Fruit fly (Drosophila melanogaster) whole organism, embryonic: ENCODE measurements around the gene Oseg2.

Experiments
- Asciz ChIP-seq: fragments of 200-800 bp; sonication (Bioruptor generic); optimal IDR thresholded peaks from 2 replicates; lab custom pipeline; 2017; ENCODE audit warnings: missing biosample characterization, mild to moderate bottlenecking, missing genetic modification characterization, missing genetic modification reagents
- Atf3 ChIP-seq: fragments of 200-800 bp; sonication (Bioruptor generic); optimal IDR thresholded peaks from 3 replicates; lab custom pipeline; 2016; ENCODE audit warnings: missing biosample characterization, missing genetic modification characterization
- Atf6 ChIP-seq: fragments of 200-800 bp; sonication (Bioruptor generic); IDR thresholded peaks from 2 replicates; pipeline ENCODE4 v1.3.6; 2022; ENCODE audit warnings: missing biosample characterization, missing genetic modification characterization
- BEAF-32 ChIP-seq: fragments of 200-800 bp; sonication (Bioruptor generic); optimal IDR thresholded peaks from 3 replicates; lab custom pipeline; 2017; ENCODE audit warnings: missing biosample characterization, missing genetic modification characterization, mild to moderate bottlenecking, moderate library complexity, missing genetic modification reagents
- BtbVII ChIP-seq: fragments of 200-800 bp; sonication (Bioruptor generic); optimal IDR thresholded peaks from 3 replicates; lab custom pipeline; 2017; ENCODE audit warnings: missing biosample characterization, mild to moderate bottlenecking, missing genetic modification characterization
- CG1024 ChIP-seq: fragments of 200-800 bp; sonication (Bioruptor generic); IDR thresholded peaks from 2 replicates; pipeline ENCODE4 v1.3.6; 2022; ENCODE audit warnings: missing biosample characterization, missing genetic modification characterization
- CG10274 ChIP-seq: fragments of 200-800 bp; sonication (Bioruptor generic); optimal IDR thresholded peaks from 3 replicates; lab custom pipeline; 2017; ENCODE audit warnings: missing biosample characterization, mild to moderate bottlenecking, missing genetic modification characterization
- CG12769 ChIP-seq: fragments of 200-800 bp; sonication (Bioruptor generic); optimal IDR thresholded peaks from 2 replicates; lab custom pipeline; 2019; ENCODE audit warnings: missing biosample characterization, mild to moderate bottlenecking, missing genetic modification characterization, moderate library complexity
- CG13296 ChIP-seq: fragments of 200-800 bp; sonication (Bioruptor generic); optimal IDR thresholded peaks from 3 replicates; lab custom pipeline; 2018; ENCODE audit warnings: missing biosample characterization, mild to moderate bottlenecking, missing genetic modification characterization
- CG13894 ChIP-seq: fragments of 200-800 bp; sonication (Bioruptor generic); optimal IDR thresholded peaks from 3 replicates; lab custom pipeline; 2018; ENCODE audit warnings: missing biosample characterization, mild to moderate bottlenecking, missing genetic modification characterization, moderate library complexity
- CG14014 ChIP-seq: fragments of 200-800 bp; sonication (Bioruptor generic); IDR thresholded peaks from 2 replicates; pipeline ENCODE4 v1.3.6; 2022; ENCODE audit warnings: missing biosample characterization, missing genetic modification characterization
- CG14710 ChIP-seq: fragments of 200-800 bp; sonication (Bioruptor generic); optimal IDR thresholded peaks from 3 replicates; lab custom pipeline; 2019; ENCODE audit warnings: missing biosample characterization, mild to moderate bottlenecking, missing genetic modification characterization, moderate library complexity
- CG1529 ChIP-seq: fragments of 200-800 bp; sonication (Bioruptor generic); optimal IDR thresholded peaks from 3 replicates; lab custom pipeline; 2018; ENCODE audit warnings: missing biosample characterization, missing genetic modification characterization
- CG17568 ChIP-seq: fragments of 200-800 bp; sonication (Bioruptor generic); optimal IDR thresholded peaks from 2 replicates; lab custom pipeline; 2018; ENCODE audit warnings: missing biosample characterization, mild to moderate bottlenecking, missing genetic modification characterization, moderate library complexity
- CG31224 ChIP-seq: fragments of 200-800 bp; sonication (Bioruptor generic); IDR thresholded peaks from 2 replicates; pipeline ENCODE4 v1.3.6; 2022; ENCODE audit warnings: missing biosample characterization, missing genetic modification characterization
- CG4854 ChIP-seq: fragments of 200-800 bp; sonication (Bioruptor generic); optimal IDR thresholded peaks from 2 replicates; lab custom pipeline; 2016; ENCODE audit warnings: missing biosample characterization, missing genetic modification characterization, inconsistent platforms
- CG7928 ChIP-seq: fragments of 200-800 bp; sonication (Bioruptor generic); optimal IDR thresholded peaks from 2 replicates; lab custom pipeline; 2017; ENCODE audit warnings: missing biosample characterization, mild to moderate bottlenecking, missing genetic modification characterization
- CG8281 ChIP-seq: fragments of 200-800 bp; sonication (Bioruptor generic); optimal IDR thresholded peaks from 2 replicates; lab custom pipeline; 2018; ENCODE audit warnings: missing biosample characterization, mild to moderate bottlenecking, missing genetic modification characterization, moderate library complexity
- CG8290 ChIP-seq, 3 experiments: fragments of 200-800 bp; sonication (Bioruptor generic); optimal IDR thresholded peaks; 2 replicates each; lab custom pipeline; 2016 to 2019; ENCODE audit warnings: missing biosample characterization in 3 of 3, missing genetic modification characterization in 3 of 3, mild to moderate bottlenecking in 2 of 3, moderate library complexity in 1 of 3
- CG8765 ChIP-seq: fragments of 200-800 bp; sonication (Bioruptor generic); IDR thresholded peaks from 2 replicates; pipeline ENCODE4 v1.3.6; 2022; ENCODE audit warnings: missing biosample characterization, missing genetic modification characterization
- CG9437 ChIP-seq: fragments of 200-800 bp; sonication (Bioruptor generic); optimal IDR thresholded peaks from 2 replicates; lab custom pipeline; 2018; ENCODE audit warnings: missing biosample characterization, mild to moderate bottlenecking, missing genetic modification characterization
- CG9609 ChIP-seq: fragments of 200-800 bp; sonication (Bioruptor generic); optimal IDR thresholded peaks from 3 replicates; lab custom pipeline; 2016; ENCODE audit warnings: missing biosample characterization, missing genetic modification characterization
- Dbx ChIP-seq: fragments of 200-800 bp; sonication (Bioruptor generic); IDR thresholded peaks from 3 replicates; pipeline ENCODE4 v1.3.6; 2022; ENCODE audit warnings: missing biosample characterization, missing genetic modification characterization
- Dip3 ChIP-seq: fragments of 200-800 bp; sonication (Bioruptor generic); optimal IDR thresholded peaks from 3 replicates; lab custom pipeline; 2016; ENCODE audit warnings: missing biosample characterization, missing genetic modification characterization
- Doc3 ChIP-seq: fragments of 200-800 bp; sonication (Bioruptor generic); IDR thresholded peaks from 3 replicates; pipeline ENCODE4 v1.3.6; 2022; ENCODE audit warnings: missing biosample characterization, missing genetic modification characterization; ENCODE audit not compliant: partially characterized antibody
- Dref ChIP-seq: fragments of 200-800 bp; sonication (Bioruptor generic); IDR thresholded peaks from 2 replicates; pipeline ENCODE4 v1.3.6; 2022; ENCODE audit warnings: missing biosample characterization, missing genetic modification characterization
- Eip74EF ChIP-seq, 2 experiments: fragments of 200-800 bp in 1 of 2; fragments of >200 bp in 1 of 2; sonication (Bioruptor generic) in 1 of 2; optimal IDR thresholded peaks; 2 replicates each; lab custom pipeline; 2017 to 2019; ENCODE audit warnings: missing biosample characterization in 2 of 2, missing genetic modification characterization in 2 of 2, mild to moderate bottlenecking in 1 of 2, moderate library complexity in 1 of 2
- Hmr ChIP-seq: fragments of 200-800 bp; sonication (Bioruptor generic); optimal IDR thresholded peaks from 3 replicates; lab custom pipeline; 2017; ENCODE audit warnings: mild to moderate bottlenecking, missing biosample characterization, missing genetic modification reagents, missing genetic modification characterization
- Hr78 ChIP-seq, 2 experiments: fragments of 200-800 bp in 1 of 2; fragments of >200 bp in 1 of 2; sonication (Bioruptor generic) in 1 of 2; optimal IDR thresholded peaks; 2 replicates each; lab custom pipeline; 2017 to 2019; ENCODE audit warnings: missing biosample characterization in 2 of 2, missing genetic modification characterization in 2 of 2, mild to moderate bottlenecking in 1 of 2, moderate library complexity in 1 of 2
- MBD-R2 ChIP-seq: fragments of 200-800 bp; sonication (Bioruptor generic); IDR thresholded peaks from 2 replicates; pipeline ENCODE4 v1.3.6; 2022; ENCODE audit warnings: missing biosample characterization, missing genetic modification characterization
- Mrtf ChIP-seq: fragments of 200-800 bp; sonication (Bioruptor generic); IDR thresholded peaks from 3 replicates; pipeline ENCODE4 v1.3.6; 2022; ENCODE audit warnings: missing biosample characterization, missing genetic modification characterization
- PHDP ChIP-seq: fragments of 200-800 bp; sonication (Bioruptor generic); optimal IDR thresholded peaks from 3 replicates; lab custom pipeline; 2018; ENCODE audit warnings: missing biosample characterization, mild to moderate bottlenecking, missing genetic modification characterization, moderate library complexity
- Ravus ChIP-seq: fragments of 200-800 bp; sonication (Bioruptor generic); IDR thresholded peaks from 2 replicates; pipeline ENCODE4 v1.3.6; 2022; ENCODE audit warnings: missing biosample characterization, missing genetic modification characterization
- Rfx ChIP-seq: fragments of 200-800 bp; sonication (Bioruptor generic); IDR thresholded peaks from 2 replicates; pipeline ENCODE4 v1.3.6; 2022; ENCODE audit warnings: missing biosample characterization, missing genetic modification characterization
- abd-A ChIP-seq: fragments of 200-800 bp; sonication (Bioruptor generic); optimal IDR thresholded peaks from 3 replicates; lab custom pipeline; 2019; ENCODE audit warnings: missing biosample characterization, mild to moderate bottlenecking, missing genetic modification characterization, moderate library complexity
- ash1 ChIP-seq: fragments of 200-800 bp; sonication (Bioruptor generic); optimal IDR thresholded peaks from 2 replicates; lab custom pipeline; 2018; ENCODE audit warnings: missing biosample characterization, mild to moderate bottlenecking, missing genetic modification characterization
- croc ChIP-seq: fragments of 200-800 bp; sonication (Bioruptor generic); conservative IDR thresholded peaks from 3 replicates; pipeline ENCODE4 v1.3.6; 2022; ENCODE audit warnings: missing biosample characterization, missing genetic modification characterization
- dmrt11E ChIP-seq: fragments of 200-800 bp; sonication (Bioruptor generic); optimal IDR thresholded peaks from 3 replicates; lab custom pipeline; 2018; ENCODE audit warnings: missing biosample characterization, mild to moderate bottlenecking, missing genetic modification characterization, moderate library complexity
- h ChIP-seq: fragments of >200 bp; optimal IDR thresholded peaks from 2 replicates; lab custom pipeline; 2017
- her ChIP-seq: fragments of 200-800 bp; sonication (Bioruptor generic); optimal IDR thresholded peaks from 2 replicates; lab custom pipeline; 2016; ENCODE audit warnings: missing biosample characterization, missing genetic modification characterization
- jigr1 ChIP-seq: fragments of 200-800 bp; sonication (Bioruptor generic); IDR thresholded peaks from 3 replicates; pipeline ENCODE4 v1.3.6; 2022; ENCODE audit warnings: missing biosample characterization, missing genetic modification characterization
- mirr ChIP-seq: fragments of 200-800 bp; sonication (Bioruptor generic); optimal IDR thresholded peaks from 3 replicates; lab custom pipeline; 2018; ENCODE audit warnings: missing biosample characterization, mild to moderate bottlenecking, missing genetic modification characterization
- row ChIP-seq: fragments of 200-800 bp; sonication (Bioruptor generic); IDR thresholded peaks from 3 replicates; pipeline ENCODE4 v1.3.6; 2022; ENCODE audit warnings: missing biosample characterization, missing genetic modification characterization
- slbo ChIP-seq: fragments of 200-800 bp; sonication (Bioruptor generic); IDR thresholded peaks from 2 replicates; pipeline ENCODE4 v1.3.6; 2022; ENCODE audit warnings: missing biosample characterization, missing genetic modification characterization
- slp2 ChIP-seq: fragments of 200-800 bp; sonication (Bioruptor generic); optimal IDR thresholded peaks from 2 replicates; lab custom pipeline; 2016; ENCODE audit warnings: missing biosample characterization, missing genetic modification characterization
- sqz ChIP-seq: fragments of 200-800 bp; sonication (Bioruptor generic); optimal IDR thresholded peaks from 3 replicates; lab custom pipeline; 2018; ENCODE audit warnings: missing biosample characterization, mild to moderate bottlenecking, missing genetic modification characterization
- ttk ChIP-seq: fragments of 200-800 bp; sonication (Bioruptor generic); IDR thresholded peaks from 2 replicates; pipeline ENCODE4 v2.1.2; 2022; ENCODE audit warnings: missing biosample characterization, missing genetic modification characterization
- twi ChIP-seq: fragments of 200-800 bp; optimal IDR thresholded peaks from 2 replicates; lab custom pipeline; 2019; ENCODE audit warnings: missing biosample characterization, mild to moderate bottlenecking, missing genetic modification characterization, moderate library complexity
- unpg ChIP-seq: fragments of 200-800 bp; sonication (Bioruptor generic); optimal IDR thresholded peaks from 3 replicates; lab custom pipeline; 2018; ENCODE audit warnings: missing biosample characterization, mild to moderate bottlenecking, missing genetic modification characterization, moderate library complexity
- yki ChIP-seq: fragments of >200 bp; optimal IDR thresholded peaks from 3 replicates; lab custom pipeline; 2018

The Oseg2 gene

dm6 chr3L:2257412-2257862 lies 28.0 kb downstream of the Oseg2 start, which contains the start of the genes CG1275 and Elp5 (continued):
- TF ChIP-seq CG4854 (GFP tag; lab: Kevin White, UChicago): peak; percentile 97
- TF ChIP-seq MBD-R2 (GFP tag; lab: Robert Waterston, UW): peak; percentile 100
- peak; percentile 79 for TF ChIP-seq CG10274
- peak; percentile 93 for TF ChIP-seq CG8281 (tag; lab: Kevin White, UChicago)
- TF ChIP-seq CG7928: peak; percentile 98
- TF ChIP-seq ttk: peak; percentile 99
- peak; percentile 92 for TF ChIP-seq BtbVII (GFP tag; lab: Kevin White, UChicago)
- TF ChIP-seq row (GFP tag; lab: Robert Waterston, UW): peak; percentile 99
- TF ChIP-seq CG14014 (GFP tag; lab: Robert Waterston, UW): peak; percentile 100
- peak; percentile 98 for TF ChIP-seq mirr (GFP tag; lab: Kevin White, UChicago)
- TF ChIP-seq CG9609 (GFP tag; lab: Kevin White, UChicago): peak; percentile 96
- TF ChIP-seq Atf3: peak; percentile 96
- peak; percentile 96 for TF ChIP-seq slp2 (GFP tag; lab: Kevin White, UChicago)
- TF ChIP-seq CG8765: peak; percentile 99
- TF ChIP-seq CG14710 (tag; lab: Kevin White, UChicago): peak; percentile 95
- peak; percentile 88 for TF ChIP-seq sqz (GFP tag; lab: Kevin White, UChicago)
- no peak for TF ChIP-seq h (lab: Kevin White, UChicago)
- TF ChIP-seq jigr1 (GFP tag; lab: Robert Waterston, UW): peak; percentile 98
- peak; percentile 99 for TF ChIP-seq Dbx (GFP tag; lab: Robert Waterston, UW)
- peak; percentile 99 for TF ChIP-seq Atf6 (GFP tag; lab: Robert Waterston, UW)
- TF ChIP-seq Doc3 (GFP tag; lab: Robert Waterston, UW): no peak
- TF ChIP-seq CG13894: peak; percentile 97
- peak; percentile 99 for TF ChIP-seq unpg (GFP tag; lab: Kevin White, UChicago)
- TF ChIP-seq ash1 (GFP tag; lab: Kevin White, UChicago): peak; percentile 80
- TF ChIP-seq CG13296 (GFP tag; lab: Kevin White, UChicago): peak; percentile 98
- peak; percentile 98 for TF ChIP-seq Ravus (GFP tag; lab: Robert Waterston, UW)
- peak; percentile 98 for TF ChIP-seq PHDP (tag; lab: Kevin White, UChicago)
- TF ChIP-seq croc (GFP tag; lab: Robert Waterston, UW): peak; percentile 99
- TF ChIP-seq yki (lab: Kevin White, UChicago): no peak
- TF ChIP-seq twi: peak; percentile 95
- peak; percentile 100 for TF ChIP-seq slbo (GFP tag; lab: Robert Waterston, UW)
- peak; percentile 98 for TF ChIP-seq CG12769 (tag; lab: Kevin White, UChicago)
- no peak for TF ChIP-seq CG17568 (GFP tag; lab: Kevin White, UChicago)
- peak; percentile 98 for TF ChIP-seq Asciz (GFP tag; lab: Kevin White, UChicago)
- peak in 1 of 2 experiments; percentile 95 for TF ChIP-seq Eip74EF (GFP tag; optimal IDR thresholded peaks at IDR 0.05; lab: Kevin White, UChicago)
- TF ChIP-seq CG8290 (GFP tag; optimal IDR thresholded peaks at IDR 0.05; lab: Kevin White, UChicago): peak; percentile 87
- peak; percentile 82 to 98 for TF ChIP-seq CG8290 (tag; optimal IDR thresholded peaks at IDR 0.05; lab: Kevin White, UChicago)
- peak in 1 of 2 experiments; percentile 89 for TF ChIP-seq Hr78 (GFP tag; optimal IDR thresholded peaks at IDR 0.05; lab: Kevin White, UChicago)
- peak; percentile 97 for TF ChIP-seq Dip3 (GFP tag; lab: Kevin White, UChicago)
- peak; percentile 98 for TF ChIP-seq Hmr (GFP tag; lab: Kevin White, UChicago)
- TF ChIP-seq CG1529 (GFP tag; lab: Kevin White, UChicago): peak; percentile 97
- TF ChIP-seq Rfx (GFP tag; lab: Robert Waterston, UW): peak; percentile 100
- TF ChIP-seq dmrt11E (tag; lab: Kevin White, UChicago): peak; percentile 96
- peak; percentile 98 for TF ChIP-seq CG1024 (GFP tag; lab: Robert Waterston, UW)
- TF ChIP-seq Mrtf (GFP tag; lab: Robert Waterston, UW): peak; percentile 100
- peak; percentile 45 for TF ChIP-seq BEAF-32
- peak; percentile 92 for TF ChIP-seq CG9437 (GFP tag; lab: Kevin White, UChicago)
- peak; percentile 98 for TF ChIP-seq CG31224 (GFP tag; lab: Robert Waterston, UW)
- peak; percentile 58 for TF ChIP-seq Dref (GFP tag; lab: Robert Waterston, UW)
- TF ChIP-seq her (GFP tag; lab: Kevin White, UChicago): peak; percentile 95
- no peak for TF ChIP-seq abd-A (tag; lab: Kevin White, UChicago)
